Fruit fly (Drosophila melanogaster): ENCODE data around the gene CG34309.

dm6 chr3R:13338030-13338429 is 34.4 kb upstream of the CG34309 start, which contains the start of gene PK2-R1:
- TF ChIP-seq CTCF (optimal IDR thresholded peaks at IDR 0.05), result no peak
- TF ChIP-seq CG8478 (optimal IDR thresholded peaks at IDR 0.05), result no peak
